Worm (Caenorhabditis elegans) whole organism, L2 larva: Measurements from ENCODE around the gene Y56A3A.41.

ENCODE experiments used
- alr-1 ChIP-seq: fragments of 150-350 bp; optimal IDR thresholded peaks from 2 replicates; lab custom pipeline; 2014; ENCODE audit warnings: missing biosample characterization, missing genetic modification characterization
- ama-1 ChIP-seq: fragments of 150-350 bp; optimal IDR thresholded peaks from 2 replicates; lab custom pipeline; 2018; ENCODE audit warnings: inconsistent platforms
- ceh-16 ChIP-seq: fragments of 150-350 bp; optimal IDR thresholded peaks from 2 replicates; lab custom pipeline; 2014; ENCODE audit warnings: missing biosample characterization, missing genetic modification characterization
- ceh-82 ChIP-seq: fragments of 150-350 bp; optimal IDR thresholded peaks from 2 replicates; lab custom pipeline; 2014; ENCODE audit warnings: missing biosample characterization, missing genetic modification characterization
- elt-3 ChIP-seq: sonication (generic microtip); optimal IDR thresholded peaks from 2 replicates; lab custom pipeline; 2017; ENCODE audit warnings: missing biosample characterization, missing genetic modification characterization
- fos-1 ChIP-seq: fragments of 150-350 bp; optimal IDR thresholded peaks from 2 replicates; lab custom pipeline; 2014; ENCODE audit warnings: missing biosample characterization, missing genetic modification characterization
- lin-39 ChIP-seq: fragments of 150-350 bp; optimal IDR thresholded peaks from 2 replicates; lab custom pipeline; 2014; ENCODE audit warnings: missing biosample characterization, missing genetic modification reagents, missing genetic modification characterization
- nhr-10 ChIP-seq: sonication (generic microtip); optimal IDR thresholded peaks from 2 replicates; lab custom pipeline; 2017; ENCODE audit warnings: missing biosample characterization, missing genetic modification characterization
- nhr-11 ChIP-seq: fragments of 150-350 bp; optimal IDR thresholded peaks from 2 replicates; lab custom pipeline; 2014; ENCODE audit warnings: missing biosample characterization, missing genetic modification characterization
- nhr-21 ChIP-seq: fragments of 150-350 bp; optimal IDR thresholded peaks from 2 replicates; lab custom pipeline; 2014; ENCODE audit warnings: missing biosample characterization, missing genetic modification characterization
- nhr-23 ChIP-seq: fragments of 150-350 bp; optimal IDR thresholded peaks from 2 replicates; lab custom pipeline; 2014; ENCODE audit warnings: missing biosample characterization, missing genetic modification reagents, missing genetic modification characterization
- snpc-4 ChIP-seq: fragments of 150-350 bp; optimal IDR thresholded peaks from 2 replicates; lab custom pipeline; 2014; ENCODE audit warnings: missing biosample characterization, missing genetic modification characterization

ce11 chrIII:11874242-11874641 lies 18.6 kb downstream of the Y56A3A.41 start:
- TF ChIP-seq alr-1 (no peak), snpc-4 (tag; lab: Kevin White, UChicago) (no peak), elt-3 (no peak), ama-1 (lab: Kevin White, UChicago) (no peak), nhr-11 (tag; lab: Kevin White, UChicago) (no peak), nhr-23 (no peak), nhr-21 (no peak), lin-39 (tag; lab: Kevin White, UChicago) (no peak), nhr-10 (tag; lab: Kevin White, UChicago) (no peak), fos-1 (tag; lab: Kevin White, UChicago) (no peak), ceh-16 (tag; lab: Kevin White, UChicago) (no peak), ceh-82 (tag; lab: Kevin White, UChicago) (no peak)
